Fruit fly (Drosophila melanogaster) whole organism, wandering third instar larva: ENCODE measurements around the gene CG7789.

ENCODE experiments used
- CG9705 ChIP-seq: fragments of 200-800 bp; sonication (Bioruptor generic); optimal IDR thresholded peaks from 2 replicates; lab custom pipeline; 2018; ENCODE audit warnings: missing biosample characterization, mild to moderate bottlenecking, missing genetic modification characterization
- CrebA ChIP-seq: fragments of 200-800 bp; sonication (Bioruptor generic); optimal IDR thresholded peaks from 2 replicates; lab custom pipeline; 2016; ENCODE audit warnings: missing biosample characterization, mild to moderate bottlenecking, missing genetic modification characterization, borderline replicate concordance
- Dfd ChIP-seq: fragments of >200 bp; optimal IDR thresholded peaks from 2 replicates; lab custom pipeline; 2017; ENCODE audit warnings: missing biosample characterization, missing genetic modification characterization
- Hnf4 ChIP-seq: fragments of 200-800 bp; sonication (Bioruptor generic); optimal IDR thresholded peaks from 2 replicates; lab custom pipeline; 2016; ENCODE audit warnings: missing biosample characterization, mild to moderate bottlenecking, missing genetic modification characterization
- Mio ChIP-seq: sonication (Bioruptor generic); optimal IDR thresholded peaks from 2 replicates; lab custom pipeline; 2016; ENCODE audit warnings: missing biosample characterization, missing genetic modification characterization
- ey ChIP-seq: fragments of 200-800 bp; sonication (Bioruptor generic); optimal IDR thresholded peaks from 2 replicates; lab custom pipeline; 2016; ENCODE audit warnings: missing biosample characterization, missing genetic modification characterization
- foxo ChIP-seq, 2 experiments: fragments of 200-800 bp; sonication (Bioruptor generic); optimal IDR thresholded peaks; 2 replicates in 1 of 2; 3 replicates in 1 of 2; lab custom pipeline; 2016 to 2017; ENCODE audit warnings: missing biosample characterization in 2 of 2, missing genetic modification characterization in 2 of 2
- fru ChIP-seq: fragments of 200-800 bp; sonication (Bioruptor generic); optimal IDR thresholded peaks from 3 replicates; lab custom pipeline; 2016; ENCODE audit warnings: missing biosample characterization, mild to moderate bottlenecking, missing genetic modification characterization
- lola ChIP-seq: fragments of >200 bp; optimal IDR thresholded peaks from 2 replicates; lab custom pipeline; 2017; ENCODE audit warnings: missing biosample characterization, missing genetic modification characterization
- sv ChIP-seq: fragments of 200-800 bp; sonication (Bioruptor generic); optimal IDR thresholded peaks from 3 replicates; lab custom pipeline; 2016; ENCODE audit warnings: missing biosample characterization, missing genetic modification characterization

DNA sequence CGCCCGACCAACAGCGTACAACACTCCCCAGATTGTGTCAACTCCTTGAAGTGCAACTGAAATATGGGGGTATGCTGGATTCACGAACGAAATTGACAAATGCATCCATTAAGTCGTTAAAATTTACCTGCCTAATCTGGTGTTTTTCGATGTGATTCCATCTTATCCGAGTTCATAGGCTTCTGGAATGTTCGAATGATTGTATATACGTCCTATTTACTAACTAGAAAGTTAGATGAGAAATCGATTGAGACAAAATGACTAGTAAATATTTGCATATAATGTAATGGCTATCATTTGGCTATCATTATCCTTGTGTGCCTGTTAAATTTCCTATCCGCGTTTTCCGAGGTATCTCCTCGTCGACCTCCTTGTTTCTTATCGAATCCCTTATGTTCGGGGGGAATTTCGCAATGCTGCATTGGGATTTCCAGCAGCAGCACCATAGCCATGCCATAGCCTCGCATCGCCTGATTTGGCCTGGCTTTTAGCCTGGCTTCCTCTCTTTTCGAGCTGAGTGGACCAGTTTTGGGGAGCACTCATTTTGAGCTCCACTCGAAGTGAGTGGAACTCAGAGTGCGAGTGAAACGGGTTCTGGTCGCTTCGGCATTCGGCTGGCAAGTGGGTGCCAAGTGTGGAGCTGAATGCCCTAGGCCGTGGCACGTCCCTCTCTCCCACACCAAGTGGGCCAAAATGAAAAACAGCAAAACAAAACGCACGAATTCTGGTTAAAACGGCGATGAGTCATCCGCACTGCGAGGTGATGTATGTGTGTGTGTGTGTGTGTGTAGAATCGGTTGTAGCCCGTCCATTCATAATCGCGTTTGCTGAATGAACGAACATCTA is 24.6 kb upstream of the CG7789 start:
- TF ChIP-seq ey (GFP tag; lab: Kevin White, UChicago) (peak; percentile 39), CG9705 (no peak), Hnf4 (GFP tag; lab: Kevin White, UChicago) (no peak), CrebA (GFP tag; lab: Kevin White, UChicago) (no peak), fru (GFP tag; lab: Kevin White, UChicago) (peak; percentile 54), foxo (GFP tag; optimal IDR thresholded peaks at IDR 0.05; lab: Kevin White, UChicago) (peak in 1 of 2 experiments; percentile 45), Mio (GFP tag; lab: Kevin White, UChicago) (no peak), sv (no peak), lola (no peak), Dfd (GFP tag; lab: Kevin White, UChicago) (peak; percentile 57)
